Worm (Caenorhabditis elegans): ENCODE results near the gene C56E10.3.

Gene C56E10.3

ce11 chrX:6653173-6653572 is 7.7 kb downstream of the C56E10.3 start:
- TF ChIP-seq ceh-9 (tag; optimal IDR thresholded peaks at IDR 0.05) (no peak), pag-3 (tag; optimal IDR thresholded peaks at IDR 0.05; ENCODE audit: borderline replicate concordance) (no peak), ref-2 (tag; optimal IDR thresholded peaks at IDR 0.05) (no peak), pqm-1 (tag; optimal IDR thresholded peaks at IDR 0.05) (no peak), che-1 (tag; optimal IDR thresholded peaks at IDR 0.05) (no peak), sox-4 (tag; optimal IDR thresholded peaks at IDR 0.05) (no peak), ceh-45 (GFP tag; IDR thresholded peaks at IDR 0.05) (no peak)

DNA sequence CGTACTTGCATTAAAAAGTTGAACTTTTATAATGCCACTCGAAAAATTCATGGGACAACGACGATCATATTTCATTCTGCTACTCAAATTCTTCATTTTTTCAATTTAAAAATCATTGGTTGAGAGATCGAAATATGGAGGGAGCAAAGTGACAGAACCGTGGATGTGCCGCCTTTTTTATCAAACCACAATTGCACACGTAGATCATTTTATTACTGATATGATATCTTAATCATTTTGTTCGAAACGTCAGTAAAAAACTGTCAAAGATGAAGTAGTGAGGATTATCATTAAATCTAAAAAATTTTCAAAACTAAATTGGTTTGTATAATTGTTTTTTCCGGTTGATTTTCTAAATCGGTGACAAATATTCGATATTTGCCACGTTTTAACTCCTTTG is 8.7 kb downstream of the C56E10.3 start:
- TF ChIP-seq ceh-2 (tag; optimal IDR thresholded peaks at IDR 0.05): no peak
- no peak for TF ChIP-seq hlh-15 (tag; optimal IDR thresholded peaks at IDR 0.05)
- no peak for TF ChIP-seq unc-3 (GFP tag; conservative IDR thresholded peaks at IDR 0.05)
- TF ChIP-seq unc-3 (tag; optimal IDR thresholded peaks at IDR 0.05): no peak

DNA sequence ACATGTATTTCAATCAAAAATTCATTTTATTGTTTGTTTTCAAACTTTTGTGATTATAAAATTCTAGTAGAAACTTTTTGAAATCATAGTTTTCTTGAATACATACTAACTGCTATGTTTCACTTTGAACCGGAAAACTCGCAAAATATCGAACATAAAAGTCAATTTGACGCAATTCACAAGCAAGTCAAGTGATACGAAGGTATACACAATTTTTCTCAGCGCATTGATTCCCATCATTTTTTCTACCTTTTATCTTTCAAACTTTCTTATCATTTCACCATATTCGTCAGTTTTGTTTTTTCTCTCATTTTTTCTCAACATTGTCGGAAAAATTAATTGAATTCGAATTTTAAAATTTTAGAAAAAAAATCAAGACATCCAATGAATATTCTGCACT is 9.7 kb downstream of the C56E10.3 start, which contains the start of gene nhr-173:
nhr-173 (plus strand) TSS at position 366 of the 400 bp plus-strand sequence.
- TF ChIP-seq unc-42 (tag; optimal IDR thresholded peaks at IDR 0.05) (no peak), zip-5 (tag; optimal IDR thresholded peaks at IDR 0.05) (no peak), unc-55 (GFP tag; optimal IDR thresholded peaks at IDR 0.05) (no peak), tbx-7 (tag; optimal IDR thresholded peaks at IDR 0.05) (no peak)

- TF ChIP-seq K02D7.2 (tag; optimal IDR thresholded peaks at IDR 0.05) (no peak), F13H6.1 (tag; optimal IDR thresholded peaks at IDR 0.05) (no peak), rnt-1 (tag; optimal IDR thresholded peaks at IDR 0.05) (no peak), tbx-2 (tag; optimal IDR thresholded peaks at IDR 0.05) (no peak), nhr-232 (tag; optimal IDR thresholded peaks at IDR 0.05) (no peak), ztf-16 (tag; optimal IDR thresholded peaks at IDR 0.05) (no peak), elt-2 (tag; optimal IDR thresholded peaks at IDR 0.05) (no peak), ttx-3 (tag; optimal IDR thresholded peaks at IDR 0.05) (no peak), tbx-7 (tag; optimal IDR thresholded peaks at IDR 0.05) (no peak), elt-4 (tag; optimal IDR thresholded peaks at IDR 0.05) (no peak), zip-5 (tag; optimal IDR thresholded peaks at IDR 0.05) (no peak), unc-55 (GFP tag; optimal IDR thresholded peaks at IDR 0.05) (no peak)
Observed at ce11 chrX:6656251-6656650, 10.8 kb downstream of the C56E10.3 start.

DNA sequence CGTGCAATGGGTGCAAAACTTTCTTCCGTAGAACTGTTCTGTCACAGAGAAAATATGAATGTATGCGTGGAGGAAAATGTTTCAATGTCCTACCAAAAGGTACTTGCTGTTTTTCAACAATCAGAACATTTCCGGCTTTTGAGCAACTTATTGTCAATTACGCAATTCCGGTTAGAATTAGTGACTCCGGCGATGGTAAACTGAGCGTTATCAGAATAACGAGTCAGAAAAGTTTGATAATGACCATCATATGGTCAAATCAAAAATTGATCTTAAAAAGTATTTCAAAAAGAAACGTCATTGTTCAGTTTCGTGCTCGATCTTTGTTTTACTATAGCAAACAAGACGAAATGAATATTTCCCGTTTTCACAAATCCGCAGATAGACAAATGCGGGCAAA is 11.3 kb downstream of the C56E10.3 start:
- no peak for TF ChIP-seq elt-4 (tag; optimal IDR thresholded peaks at IDR 0.05)
- TF ChIP-seq ceh-45 (GFP tag; IDR thresholded peaks at IDR 0.05): no peak
- no peak for TF ChIP-seq mec-3 (tag; optimal IDR thresholded peaks at IDR 0.05; ENCODE audit: borderline replicate concordance)
- no peak for TF ChIP-seq lin-11 (tag; optimal IDR thresholded peaks at IDR 0.05)
- no peak for TF ChIP-seq hlh-6 (tag; optimal IDR thresholded peaks at IDR 0.05)
- TF ChIP-seq zip-5 (tag; optimal IDR thresholded peaks at IDR 0.05): no peak
- TF ChIP-seq npax-4 (tag; optimal IDR thresholded peaks at IDR 0.05): no peak
- TF ChIP-seq unc-55 (GFP tag; optimal IDR thresholded peaks at IDR 0.05): no peak
- no peak for TF ChIP-seq sox-2 (GFP tag; IDR thresholded peaks at IDR 0.05)
- no peak for TF ChIP-seq fkh-6 (tag; optimal IDR thresholded peaks at IDR 0.05)
- TF ChIP-seq hlh-13 (GFP tag; optimal IDR thresholded peaks at IDR 0.05): no peak
- no peak for TF ChIP-seq fkh-10 (GFP tag; optimal IDR thresholded peaks at IDR 0.05)
- TF ChIP-seq eyg-1 (tag; optimal IDR thresholded peaks at IDR 0.05): no peak
- no peak for TF ChIP-seq dve-1 (tag; optimal IDR thresholded peaks at IDR 0.05)
- no peak for TF ChIP-seq C08G9.2 (tag; optimal IDR thresholded peaks at IDR 0.05)
- no peak for TF ChIP-seq ceh-24 (tag; optimal IDR thresholded peaks at IDR 0.05)
- TF ChIP-seq ceh-31 (tag; optimal IDR thresholded peaks at IDR 0.05): no peak
- TF ChIP-seq unc-3 (GFP tag; conservative IDR thresholded peaks at IDR 0.05): no peak
- TF ChIP-seq unc-3 (tag; optimal IDR thresholded peaks at IDR 0.05): no peak
- no peak for TF ChIP-seq ceh-2 (tag; optimal IDR thresholded peaks at IDR 0.05)
- no peak for TF ChIP-seq ceh-14 (tag; optimal IDR thresholded peaks at IDR 0.05)

Measured in whole organism, late embryonic.